Fruit fly (Drosophila melanogaster) whole organism, embryonic: ENCODE measurements around the gene SerRS-m.

Source experiments
- Asciz ChIP-seq: fragments of 200-800 bp; sonication (Bioruptor generic); optimal IDR thresholded peaks from 2 replicates; lab custom pipeline; 2017; ENCODE audit warnings: missing biosample characterization, mild to moderate bottlenecking, missing genetic modification characterization, missing genetic modification reagents
- CG10959 ChIP-seq: fragments of 200-800 bp; sonication (Bioruptor generic); IDR thresholded peaks from 2 replicates; pipeline ENCODE4 v1.3.6; 2022; ENCODE audit warnings: missing biosample characterization, missing genetic modification characterization
- CG11093 ChIP-seq: fragments of 200-800 bp; sonication (Bioruptor generic); IDR thresholded peaks from 3 replicates; pipeline ENCODE4 v1.3.6; 2022; ENCODE audit warnings: missing biosample characterization, missing genetic modification characterization
- CG11695 ChIP-seq: fragments of 200-800 bp; sonication (Bioruptor generic); IDR thresholded peaks from 3 replicates; pipeline ENCODE4 v1.3.6; 2022; ENCODE audit warnings: missing biosample characterization, missing genetic modification characterization
- CG11723 ChIP-seq: fragments of 200-800 bp; sonication (Bioruptor generic); optimal IDR thresholded peaks from 2 replicates; lab custom pipeline; 2017; ENCODE audit warnings: missing biosample characterization, mild to moderate bottlenecking, missing genetic modification characterization
- CG12071 ChIP-seq: fragments of 200-800 bp; sonication (Bioruptor generic); optimal IDR thresholded peaks from 3 replicates; lab custom pipeline; 2018; ENCODE audit warnings: missing biosample characterization, mild to moderate bottlenecking, missing genetic modification characterization
- CG12219 ChIP-seq: fragments of 200-800 bp; sonication (Bioruptor generic); optimal IDR thresholded peaks from 3 replicates; lab custom pipeline; 2018; ENCODE audit warnings: missing biosample characterization, mild to moderate bottlenecking, missing genetic modification characterization
- CG12391 ChIP-seq: fragments of 200-800 bp; sonication (Bioruptor generic); optimal IDR thresholded peaks from 3 replicates; lab custom pipeline; 2018; ENCODE audit warnings: missing biosample characterization, mild to moderate bottlenecking, missing genetic modification characterization, moderate library complexity
- CG13296 ChIP-seq: fragments of 200-800 bp; sonication (Bioruptor generic); optimal IDR thresholded peaks from 3 replicates; lab custom pipeline; 2018; ENCODE audit warnings: missing biosample characterization, mild to moderate bottlenecking, missing genetic modification characterization
- CG15269 ChIP-seq: fragments of 200-800 bp; sonication (Bioruptor generic); optimal IDR thresholded peaks from 2 replicates; lab custom pipeline; 2018; ENCODE audit warnings: missing biosample characterization, mild to moderate bottlenecking, missing genetic modification characterization, moderate library complexity
- CG15696 ChIP-seq: fragments of 200-800 bp; sonication (Bioruptor generic); optimal IDR thresholded peaks from 2 replicates; lab custom pipeline; 2019; ENCODE audit warnings: missing biosample characterization, mild to moderate bottlenecking, missing genetic modification characterization, moderate library complexity
- CG18262 ChIP-seq: fragments of 200-800 bp; optimal IDR thresholded peaks from 3 replicates; lab custom pipeline; 2019; ENCODE audit warnings: missing biosample characterization, mild to moderate bottlenecking, missing genetic modification characterization, moderate library complexity
- CG2678 ChIP-seq: fragments of 200-800 bp; sonication (Bioruptor generic); optimal IDR thresholded peaks from 3 replicates; lab custom pipeline; 2019; ENCODE audit warnings: missing biosample characterization, mild to moderate bottlenecking, missing genetic modification characterization, moderate library complexity
- CG2875 ChIP-seq: fragments of 200-800 bp; sonication (Bioruptor generic); optimal IDR thresholded peaks from 2 replicates; lab custom pipeline; 2017; ENCODE audit warnings: missing biosample characterization, mild to moderate bottlenecking, missing genetic modification characterization, missing genetic modification reagents
- CG30431 ChIP-seq: fragments of 200-800 bp; sonication (Bioruptor generic); optimal IDR thresholded peaks from 2 replicates; lab custom pipeline; 2017; ENCODE audit warnings: missing biosample characterization, missing genetic modification characterization
- CG31441 ChIP-seq: fragments of 200-800 bp; sonication (Bioruptor generic); IDR thresholded peaks from 2 replicates; pipeline ENCODE4 v1.3.6; 2022; ENCODE audit warnings: missing biosample characterization, missing genetic modification characterization
- CG4424 ChIP-seq: fragments of 200-800 bp; sonication (Bioruptor generic); optimal IDR thresholded peaks from 3 replicates; lab custom pipeline; 2016; ENCODE audit warnings: missing biosample characterization, missing genetic modification characterization
- CG7786 ChIP-seq: fragments of 200-800 bp; sonication (Bioruptor generic); optimal IDR thresholded peaks from 2 replicates; lab custom pipeline; 2016; ENCODE audit warnings: missing biosample characterization, missing genetic modification characterization
- CG8359 ChIP-seq: fragments of 200-800 bp; sonication (Bioruptor generic); optimal IDR thresholded peaks from 2 replicates; lab custom pipeline; 2017; ENCODE audit warnings: missing biosample characterization, mild to moderate bottlenecking, missing genetic modification characterization, borderline replicate concordance
- CG9609 ChIP-seq: fragments of 200-800 bp; sonication (Bioruptor generic); optimal IDR thresholded peaks from 3 replicates; lab custom pipeline; 2016; ENCODE audit warnings: missing biosample characterization, missing genetic modification characterization
- CHES-1-like ChIP-seq: fragments of 200-800 bp; sonication (Bioruptor generic); optimal IDR thresholded peaks from 2 replicates; lab custom pipeline; 2016; ENCODE audit warnings: missing biosample characterization, missing genetic modification characterization
- Chrac-16 ChIP-seq: fragments of 200-800 bp; sonication (Bioruptor generic); optimal IDR thresholded peaks from 3 replicates; lab custom pipeline; 2016; ENCODE audit warnings: missing biosample characterization, missing genetic modification characterization
- Dek ChIP-seq: fragments of 200-800 bp; sonication (Bioruptor generic); optimal IDR thresholded peaks from 3 replicates; lab custom pipeline; 2019; ENCODE audit warnings: missing biosample characterization, mild to moderate bottlenecking, missing genetic modification characterization, moderate library complexity
- Dfd ChIP-seq, 2 experiments: fragments of >200 bp; optimal IDR thresholded peaks; 2 replicates each; lab custom pipeline; 2017; ENCODE audit warnings: missing biosample characterization in 2 of 2, missing genetic modification characterization in 2 of 2
- Dref ChIP-seq: fragments of 200-800 bp; sonication (Bioruptor generic); IDR thresholded peaks from 2 replicates; pipeline ENCODE4 v1.3.6; 2022; ENCODE audit warnings: missing biosample characterization, missing genetic modification characterization
- E2f1 ChIP-seq: fragments of 200-800 bp; sonication (Bioruptor generic); IDR thresholded peaks from 2 replicates; pipeline ENCODE4 v1.3.6; 2022; ENCODE audit warnings: missing biosample characterization, missing genetic modification characterization
- E2f2 ChIP-seq: fragments of 200-800 bp; sonication (Bioruptor generic); IDR thresholded peaks from 2 replicates; pipeline ENCODE4 v1.3.6; 2022; ENCODE audit warnings: missing biosample characterization, missing genetic modification characterization
- Eip74EF ChIP-seq, 2 experiments: fragments of 200-800 bp in 1 of 2; fragments of >200 bp in 1 of 2; sonication (Bioruptor generic) in 1 of 2; optimal IDR thresholded peaks; 2 replicates each; lab custom pipeline; 2017 to 2019; ENCODE audit warnings: missing biosample characterization in 2 of 2, missing genetic modification characterization in 2 of 2, mild to moderate bottlenecking in 1 of 2, moderate library complexity in 1 of 2
- HLH54F ChIP-seq: fragments of 200-800 bp; sonication (Bioruptor generic); optimal IDR thresholded peaks from 3 replicates; lab custom pipeline; 2016; ENCODE audit warnings: missing biosample characterization, missing genetic modification characterization
- Kr ChIP-seq: fragments of 200-800 bp; sonication (Bioruptor generic); optimal IDR thresholded peaks from 2 replicates; lab custom pipeline; 2017; ENCODE audit warnings: missing biosample characterization, mild to moderate bottlenecking, missing genetic modification characterization
- Max ChIP-seq: fragments of 200-800 bp; sonication (Bioruptor generic); optimal IDR thresholded peaks from 2 replicates; lab custom pipeline; 2016; ENCODE audit warnings: missing biosample characterization, mild to moderate bottlenecking, missing genetic modification characterization
- Mrtf ChIP-seq: fragments of 200-800 bp; sonication (Bioruptor generic); IDR thresholded peaks from 3 replicates; pipeline ENCODE4 v1.3.6; 2022; ENCODE audit warnings: missing biosample characterization, missing genetic modification characterization
- NK7.1 ChIP-seq: fragments of 200-800 bp; sonication (Bioruptor generic); optimal IDR thresholded peaks from 3 replicates; lab custom pipeline; 2016; ENCODE audit warnings: missing biosample characterization, missing genetic modification characterization
- TFAM ChIP-seq: fragments of 200-800 bp; sonication (Bioruptor generic); optimal IDR thresholded peaks from 2 replicates; lab custom pipeline; 2017; ENCODE audit warnings: missing biosample characterization, missing genetic modification characterization, inconsistent platforms
- YL-1 ChIP-seq: fragments of 200-800 bp; sonication (Bioruptor generic); optimal IDR thresholded peaks from 3 replicates; lab custom pipeline; 2017; ENCODE audit warnings: missing biosample characterization, mild to moderate bottlenecking, missing genetic modification characterization
- da ChIP-seq: fragments of 200-800 bp; sonication (Bioruptor generic); optimal IDR thresholded peaks from 2 replicates; lab custom pipeline; 2016; ENCODE audit warnings: missing biosample characterization, missing genetic modification characterization
- dan ChIP-seq: fragments of 200-800 bp; sonication (Bioruptor generic); IDR thresholded peaks from 2 replicates; pipeline ENCODE4 v1.3.6; 2022; ENCODE audit warnings: missing biosample characterization, missing genetic modification characterization
- dmrt99B ChIP-seq: fragments of 200-800 bp; sonication (Bioruptor generic); optimal IDR thresholded peaks from 2 replicates; lab custom pipeline; 2018; ENCODE audit warnings: missing biosample characterization, mild to moderate bottlenecking, missing genetic modification characterization, moderate library complexity
- dysf ChIP-seq: fragments of 200-800 bp; sonication (Bioruptor generic); IDR thresholded peaks from 3 replicates; pipeline ENCODE4 v1.3.6; 2022; ENCODE audit warnings: missing biosample characterization, missing genetic modification characterization
- grn ChIP-seq: fragments of 200-800 bp; sonication (Bioruptor generic); optimal IDR thresholded peaks from 3 replicates; lab custom pipeline; 2017; ENCODE audit warnings: missing biosample characterization, missing genetic modification characterization
- gt ChIP-seq: fragments of 200-800 bp; sonication (Bioruptor generic); IDR thresholded peaks from 2 replicates; pipeline ENCODE4 v1.3.6; 2022; ENCODE audit warnings: missing biosample characterization, missing genetic modification characterization
- hbn ChIP-seq: fragments of 200-800 bp; sonication (Bioruptor generic); IDR thresholded peaks from 2 replicates; pipeline ENCODE4 v1.3.6; 2022; ENCODE audit warnings: missing biosample characterization, missing genetic modification characterization; ENCODE audit not compliant: partially characterized antibody
- luna ChIP-seq: fragments of 200-800 bp; sonication (Bioruptor generic); optimal IDR thresholded peaks from 2 replicates; lab custom pipeline; 2016; ENCODE audit warnings: missing biosample characterization, missing genetic modification characterization
- nom ChIP-seq: fragments of 200-800 bp; sonication (Bioruptor generic); optimal IDR thresholded peaks from 2 replicates; lab custom pipeline; 2017; ENCODE audit warnings: missing biosample characterization, missing genetic modification characterization, mild to moderate bottlenecking, moderate library complexity, missing genetic modification reagents
- oc ChIP-seq: fragments of 200-800 bp; sonication (Bioruptor generic); optimal IDR thresholded peaks from 2 replicates; lab custom pipeline; 2018; ENCODE audit warnings: missing biosample characterization, mild to moderate bottlenecking, missing genetic modification characterization, moderate library complexity
- odd ChIP-seq: fragments of 200-800 bp; sonication (Bioruptor generic); optimal IDR thresholded peaks from 2 replicates; lab custom pipeline; 2017; ENCODE audit warnings: missing biosample characterization, mild to moderate bottlenecking, missing genetic modification characterization
- phol ChIP-seq: fragments of 200-800 bp; sonication (Bioruptor generic); optimal IDR thresholded peaks from 3 replicates; lab custom pipeline; 2018; ENCODE audit warnings: missing biosample characterization, mild to moderate bottlenecking, missing genetic modification characterization, moderate library complexity
- scrt ChIP-seq: fragments of 200-800 bp; sonication (Bioruptor generic); optimal IDR thresholded peaks from 2 replicates; lab custom pipeline; 2018; ENCODE audit warnings: missing biosample characterization, mild to moderate bottlenecking, missing genetic modification characterization, moderate library complexity
- tin ChIP-seq: fragments of 200-800 bp; sonication (Bioruptor generic); optimal IDR thresholded peaks from 3 replicates; lab custom pipeline; 2016; ENCODE audit warnings: missing biosample characterization, missing genetic modification characterization

SerRS-m gene

dm6 chr3R:15319912-15320746 lies 20.3 kb upstream of the SerRS-m start, which contains the start of the genes CG6276 and CG44040 (continued):
- TF ChIP-seq tin (no peak), odd (no peak), NK7.1 (GFP tag; lab: Kevin White, UChicago) (no peak), CG4424 (GFP tag; lab: Kevin White, UChicago) (peak; percentile 40), CG2875 (GFP tag; lab: Kevin White, UChicago) (peak; percentile 14), gt (GFP tag; lab: Robert Waterston, UW) (no peak), hbn (GFP tag; lab: Robert Waterston, UW) (no peak), CG18262 (tag; lab: Kevin White, UChicago) (peak; percentile 48), phol (tag; lab: Kevin White, UChicago) (peak; percentile 42), CG8359 (GFP tag; lab: Kevin White, UChicago) (no peak), scrt (GFP tag; lab: Kevin White, UChicago) (no peak), CG11723 (peak; percentile 22), Chrac-16 (GFP tag; lab: Kevin White, UChicago) (no peak), CG11093 (GFP tag; lab: Robert Waterston, UW) (no peak), CG12071 (GFP tag; lab: Kevin White, UChicago) (peak; percentile 21), CG30431 (peak; percentile 5), oc (peak; percentile 5), Kr (no peak), Dref (GFP tag; lab: Robert Waterston, UW) (no peak), CG15269 (tag; lab: Kevin White, UChicago) (peak; percentile 35), CG2678 (tag; lab: Kevin White, UChicago) (peak; percentile 65), Mrtf (GFP tag; lab: Robert Waterston, UW) (peak; percentile 39; the same call in 1 of the 3 replicates), CG15696 (tag; lab: Kevin White, UChicago) (peak; percentile 16), da (no peak), CG11695 (GFP tag; lab: Robert Waterston, UW) (peak; percentile 6; the same call in 1 of the 3 replicates), dan (GFP tag; lab: Robert Waterston, UW) (no peak), CG7786 (GFP tag; lab: Kevin White, UChicago) (peak; percentile 34), luna (GFP tag; lab: Kevin White, UChicago) (peak; percentile 34), CG31441 (GFP tag; lab: Robert Waterston, UW) (peak; percentile 39), YL-1 (peak; percentile 6), Max (peak; percentile 11), CG10959 (GFP tag; lab: Robert Waterston, UW) (no peak), Dfd (GFP tag; optimal IDR thresholded peaks at IDR 0.05; lab: Kevin White, UChicago) (no peak), HLH54F (GFP tag; lab: Kevin White, UChicago) (peak; percentile 21), CG12391 (tag; lab: Kevin White, UChicago) (peak; percentile 49), dmrt99B (tag; lab: Kevin White, UChicago) (no peak), E2f2 (no peak), Asciz (GFP tag; lab: Kevin White, UChicago) (peak; percentile 23), dysf (GFP tag; lab: Robert Waterston, UW) (peak; percentile 45; the same call in 1 of the 3 replicates), Eip74EF (GFP tag; optimal IDR thresholded peaks at IDR 0.05; lab: Kevin White, UChicago) (no peak), Dek (tag; lab: Kevin White, UChicago) (peak; percentile 35), nom (GFP tag; lab: Kevin White, UChicago) (peak; percentile 15), CG13296 (peak; percentile 43), E2f1 (GFP tag; lab: Robert Waterston, UW) (0 out of 2 replicates have a peak, but pooled peaks have one; percentile 32), CG9609 (GFP tag; lab: Kevin White, UChicago) (peak; percentile 32), CG12219 (GFP tag; lab: Kevin White, UChicago) (peak; percentile 22), TFAM (GFP tag; lab: Kevin White, UChicago) (no peak), CHES-1-like (GFP tag; lab: Kevin White, UChicago) (peak; percentile 30), grn (no peak)
